Worm (Caenorhabditis elegans) whole organism, L3 larva: ENCODE measurements around the gene F01G12.18.

Experiments used
- ZK546.5 ChIP-seq: sonication (generic microtip); optimal IDR thresholded peaks from 2 replicates; lab custom pipeline; 2017; ENCODE audit warnings: missing biosample characterization, missing genetic modification characterization
- ama-1 ChIP-seq: fragments of 150-350 bp; optimal IDR thresholded peaks from 2 replicates; lab custom pipeline; 2018
- fkh-10 ChIP-seq: sonication (generic microtip); optimal IDR thresholded peaks from 2 replicates; lab custom pipeline; 2017; ENCODE audit warnings: missing biosample characterization, missing genetic modification reagents, missing genetic modification characterization
- lin-15B ChIP-seq: fragments of 150-350 bp; optimal IDR thresholded peaks from 2 replicates; lab custom pipeline; 2014; ENCODE audit warnings: missing biosample characterization, missing genetic modification characterization
- lin-39 ChIP-seq: fragments of 150-350 bp; optimal IDR thresholded peaks from 2 replicates; lab custom pipeline; 2018; ENCODE audit warnings: missing biosample characterization, missing genetic modification reagents, missing genetic modification characterization
- nhr-23 ChIP-seq: fragments of 150-350 bp; optimal IDR thresholded peaks from 2 replicates; lab custom pipeline; 2014; ENCODE audit warnings: missing biosample characterization, missing genetic modification reagents, missing genetic modification characterization
- pha-4 ChIP-seq: fragments of 150-350 bp; optimal IDR thresholded peaks from 2 replicates; lab custom pipeline; 2014; ENCODE audit warnings: missing biosample characterization, missing genetic modification reagents, missing genetic modification characterization
- pqm-1 ChIP-seq: fragments of 150-350 bp; optimal IDR thresholded peaks from 2 replicates; lab custom pipeline; 2017; ENCODE audit warnings: missing biosample characterization, missing genetic modification characterization, inconsistent platforms
- skn-1 ChIP-seq: fragments of 150-350 bp; optimal IDR thresholded peaks from 2 replicates; lab custom pipeline; 2014; ENCODE audit warnings: missing biosample characterization, missing genetic modification characterization
- ztf-11 ChIP-seq: fragments of 150-350 bp; optimal IDR thresholded peaks from 2 replicates; lab custom pipeline; 2014; ENCODE audit warnings: missing biosample characterization, missing genetic modification characterization

DNA sequence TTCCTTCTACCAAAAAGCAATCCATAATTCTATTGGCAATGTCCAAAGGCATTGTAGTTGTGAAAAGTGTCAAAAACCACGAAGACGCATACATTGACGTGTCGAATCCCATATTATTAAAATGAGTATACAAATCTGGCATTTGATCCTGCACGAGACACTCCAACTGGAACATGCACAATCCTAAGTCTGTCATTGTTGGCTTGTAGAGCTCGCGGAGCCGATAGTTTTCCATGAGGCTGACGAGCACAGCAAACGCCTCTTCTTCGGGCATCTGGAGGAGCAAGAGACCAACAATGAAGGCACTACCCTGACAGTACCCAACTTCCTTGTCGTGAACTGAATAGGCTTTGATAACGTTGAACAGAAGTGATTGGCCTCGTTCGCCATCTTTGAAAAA lies 8.4 kb upstream of the F01G12.18 start:
- TF ChIP-seq ama-1 (lab: Kevin White, UChicago), result no peak
- TF ChIP-seq ZK546.5 (tag; lab: Kevin White, UChicago), result no peak
- TF ChIP-seq fkh-10 (GFP tag; lab: Kevin White, UChicago), result no peak
- TF ChIP-seq ztf-11, result no peak
- TF ChIP-seq pqm-1 (tag; lab: Kevin White, UChicago), result no peak
- no peak for TF ChIP-seq nhr-23 (tag; lab: Kevin White, UChicago)
- TF ChIP-seq lin-39 (tag; lab: Kevin White, UChicago), result no peak
- no peak for TF ChIP-seq skn-1
- TF ChIP-seq lin-15B (tag; lab: Kevin White, UChicago), result no peak
- TF ChIP-seq pha-4 (tag; lab: Kevin White, UChicago), result no peak
